Worm (Caenorhabditis elegans): Measurements from ENCODE around the gene prdx-2.

DNA sequence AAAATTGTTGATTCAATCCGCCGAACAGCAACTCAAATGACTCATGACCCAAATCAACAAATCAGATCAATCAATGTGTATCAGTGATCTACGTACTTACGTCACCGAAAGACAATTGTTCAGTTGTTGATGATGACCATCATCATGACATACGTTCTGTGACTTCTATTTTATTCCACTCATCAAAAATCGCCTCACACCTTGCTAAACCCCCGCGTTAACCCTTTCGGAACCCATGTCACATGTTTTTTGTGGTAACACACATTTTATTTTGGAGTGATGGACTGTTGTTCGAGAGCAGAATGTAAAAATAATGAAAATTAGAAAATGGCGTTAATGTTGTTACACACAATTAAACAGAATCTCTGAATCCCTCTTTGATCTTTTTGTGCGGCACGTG is 35.6 kb upstream of the prdx-2 start:
- no peak for TF ChIP-seq nhr-76 (tag; optimal IDR thresholded peaks at IDR 0.05)
- TF ChIP-seq unc-62 (GFP tag; optimal IDR thresholded peaks at IDR 0.05), result no peak
- no peak for TF ChIP-seq lin-13 (tag; optimal IDR thresholded peaks at IDR 0.05)
- TF ChIP-seq M03D4.4 (tag; optimal IDR thresholded peaks at IDR 0.05), result no peak
- no peak for TF ChIP-seq blmp-1 (tag; optimal IDR thresholded peaks at IDR 0.05)
